Worm (Caenorhabditis elegans) whole organism, midembryonic: ENCODE data around the gene rnst-2.

Source experiments
- T22C8.4 ChIP-seq: fragments of 200-800 bp; sonication (Bioruptor generic); IDR thresholded peaks from 2 replicates; pipeline ENCODE4 v1.3.6; 2022; ENCODE audit warnings: missing genetic modification characterization, missing compliant biosample characterization
- flt-1 ChIP-seq: fragments of 200-800 bp; sonication (Bioruptor generic); IDR thresholded peaks from 2 replicates; pipeline ENCODE4 v1.3.6; 2022; ENCODE audit warnings: missing genetic modification characterization, missing compliant biosample characterization
- klf-2 ChIP-seq: fragments of 200-800 bp; sonication (Bioruptor generic); conservative IDR thresholded peaks from 2 replicates; pipeline ENCODE4 v1.3.6; 2022; ENCODE audit warnings: missing genetic modification reagents, missing genetic modification characterization, missing compliant biosample characterization
- ref-1 ChIP-seq: fragments of 200-800 bp; sonication (Bioruptor generic); conservative IDR thresholded peaks from 2 replicates; pipeline ENCODE4 v1.3.6; 2022; ENCODE audit warnings: missing genetic modification reagents, missing genetic modification characterization, missing compliant biosample characterization

DNA sequence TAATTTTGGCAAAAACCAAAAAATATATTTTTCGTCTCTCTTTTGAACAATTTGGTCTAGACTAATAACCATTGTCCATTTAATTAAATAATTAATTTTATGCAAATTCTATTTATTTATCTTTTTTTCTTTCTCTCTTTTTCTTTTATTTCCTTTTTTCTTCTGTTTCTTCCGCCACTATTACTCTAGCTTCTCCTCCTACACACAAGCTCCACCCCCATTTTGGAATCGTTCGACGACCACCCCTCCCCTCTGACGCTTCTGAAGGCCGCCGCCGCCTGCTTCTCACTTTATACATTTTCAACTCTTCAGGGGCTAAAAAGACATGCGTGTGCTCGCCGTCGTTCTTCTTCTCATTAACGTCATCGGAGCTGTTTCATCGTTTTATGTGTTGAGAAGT is 13.6 kb downstream of the rnst-2 start, which contains the start of gene K10C9.1:
- TF ChIP-seq T22C8.4 (GFP tag; lab: Robert Waterston, UW): no peak
- no peak for TF ChIP-seq flt-1 (GFP tag; lab: Robert Waterston, UW)
- no peak for TF ChIP-seq ref-1 (GFP tag; lab: Robert Waterston, UW)
- TF ChIP-seq klf-2 (GFP tag; lab: Robert Waterston, UW): no peak
